4 worm cellular contexts compared by ENCODE assay signal in genomic region chrX:2287977-2288387, ce11.
TF ChIP-seq lines count a peak whose summit lies in the region.

No protein-coding gene starts in this region.

TF ChIP-seq in whole organism, L2 larva, 48 proteins besides CTCF, POLR2A, EP300 and RAD21:
- TF ChIP-seq blmp-1 (tag; optimal IDR thresholded peaks at IDR 0.05; lab: Kevin White, UChicago; ENCODE audit: insufficient read depth) (no peak), lin-13 (GFP tag; optimal IDR thresholded peaks at IDR 0.05; lab: Kevin White, UChicago) (no peak), egl-27 (tag; optimal IDR thresholded peaks at IDR 0.05; lab: Kevin White, UChicago) (no peak), lsy-2 (tag; optimal IDR thresholded peaks at IDR 0.05; lab: Kevin White, UChicago) (peak in 1 of 2 experiments; percentile 21), F13H6.1 (tag; optimal IDR thresholded peaks at IDR 0.05; lab: Kevin White, UChicago) (peak; percentile 50), fos-1 (tag; optimal IDR thresholded peaks at IDR 0.05; lab: Kevin White, UChicago) (peak; percentile 74), nhr-129 (tag; optimal IDR thresholded peaks at IDR 0.05; lab: Kevin White, UChicago) (peak; percentile 61), unc-55 (GFP tag; optimal IDR thresholded peaks at IDR 0.05; lab: Kevin White, UChicago) (no peak), sem-4 (tag; optimal IDR thresholded peaks at IDR 0.05; lab: Kevin White, UChicago) (peak; percentile 7), gmeb-1 (tag; optimal IDR thresholded peaks at IDR 0.05; lab: Kevin White, UChicago) (peak; percentile 1), nhr-10 (tag; optimal IDR thresholded peaks at IDR 0.05; lab: Kevin White, UChicago) (no peak), snpc-4 (tag; optimal IDR thresholded peaks at IDR 0.05; lab: Kevin White, UChicago) (no peak), ceh-16 (tag; optimal IDR thresholded peaks at IDR 0.05; lab: Kevin White, UChicago) (peak; percentile 5), nhr-25 (tag; optimal IDR thresholded peaks at IDR 0.05; lab: Kevin White, UChicago) (peak; percentile 7), unc-39 (tag; optimal IDR thresholded peaks at IDR 0.05; lab: Kevin White, UChicago) (no peak), sma-3 (GFP tag; optimal IDR thresholded peaks at IDR 0.05; lab: Kevin White, UChicago) (no peak), ztf-1 (GFP tag; conservative IDR thresholded peaks at IDR 0.05; lab: Robert Waterston, UW) (no peak)
TF ChIP-seq in whole organism, L2 larva: peak in this region for 8.

TF ChIP-seq in whole organism, L4 larva, 104 proteins besides CTCF, POLR2A, EP300 and RAD21 (continues in another document):
- TF ChIP-seq ZK337.2 (GFP tag; IDR thresholded peaks at IDR 0.05; lab: Robert Waterston, UW) (0 out of 2 replicates have a peak, but pooled peaks have one; percentile 25), pqm-1 (tag; optimal IDR thresholded peaks at IDR 0.05; lab: Kevin White, UChicago) (peak; percentile 54), spr-3 (GFP tag; optimal IDR thresholded peaks at IDR 0.05; lab: Kevin White, UChicago) (no peak), cey-2 (tag; optimal IDR thresholded peaks at IDR 0.05; lab: Kevin White, UChicago; ENCODE audit: borderline replicate concordance, insufficient read depth) (no peak), nhr-77 (tag; optimal IDR thresholded peaks at IDR 0.05; lab: Kevin White, UChicago) (peak; percentile 31), Y48G9A.11 (GFP tag; IDR thresholded peaks at IDR 0.05; lab: Robert Waterston, UW) (no peak), unc-62 (GFP tag; optimal IDR thresholded peaks at IDR 0.05 in 1 of 2; lab: Kevin White, UChicago) (peak in 1 of 2 experiments; percentile 88), unc-62 (tag; optimal IDR thresholded peaks at IDR 0.05; lab: Kevin White, UChicago) (no peak), php-3 (GFP tag; IDR thresholded peaks at IDR 0.05; lab: Robert Waterston, UW) (peak; percentile 41; the same call in 1 of the 2 replicates), mep-1 (tag; optimal IDR thresholded peaks at IDR 0.05; lab: Kevin White, UChicago) (peak; percentile 41), nhr-25 (tag; optimal IDR thresholded peaks at IDR 0.05; lab: Kevin White, UChicago; ENCODE audit: borderline replicate concordance, insufficient read depth) (peak; percentile 2), hlh-30 (tag; optimal IDR thresholded peaks at IDR 0.05; lab: Kevin White, UChicago; ENCODE audit: insufficient read depth) (peak; percentile 54), ztf-11 (tag; optimal IDR thresholded peaks at IDR 0.05; lab: Kevin White, UChicago) (no peak), nhr-6 (tag; optimal IDR thresholded peaks at IDR 0.05; lab: Kevin White, UChicago) (peak; percentile 25), dmd-9 (GFP tag; IDR thresholded peaks at IDR 0.05; lab: Robert Waterston, UW) (0 out of 2 replicates have a peak, but pooled peaks have one; percentile 25), mdl-1 (tag; optimal IDR thresholded peaks at IDR 0.05; lab: Kevin White, UChicago) (peak in 1 of 2 experiments; percentile 1), hlh-11 (tag; optimal IDR thresholded peaks at IDR 0.05; lab: Kevin White, UChicago) (peak; percentile 83), nhr-11 (tag; optimal IDR thresholded peaks at IDR 0.05; lab: Kevin White, UChicago) (peak; percentile 31), dmd-8 (GFP tag; IDR thresholded peaks at IDR 0.05; lab: Robert Waterston, UW) (no peak), mxl-3 (GFP tag; optimal IDR thresholded peaks at IDR 0.05; lab: Kevin White, UChicago) (peak; percentile 67), hif-1 (tag; optimal IDR thresholded peaks at IDR 0.05; lab: Kevin White, UChicago) (peak in 1 of 2 experiments; percentile 53), aly-2 (tag; optimal IDR thresholded peaks at IDR 0.05; lab: Kevin White, UChicago) (no peak), mes-2 (tag; optimal IDR thresholded peaks at IDR 0.05; lab: Kevin White, UChicago; ENCODE audit: poor library complexity, severe bottlenecking) (peak; percentile 50)

TF ChIP-seq in whole organism, late embryonic, 69 proteins besides CTCF, POLR2A, EP300 and RAD21 (continues in another document):
- no peak for TF ChIP-seq pag-3 (tag; optimal IDR thresholded peaks at IDR 0.05; lab: Kevin White, UChicago; ENCODE audit: borderline replicate concordance)
- no peak for TF ChIP-seq K02D7.2 (tag; optimal IDR thresholded peaks at IDR 0.05; lab: Kevin White, UChicago)
- no peak for TF ChIP-seq Y22D7AL.16 (tag; optimal IDR thresholded peaks at IDR 0.05; lab: Kevin White, UChicago)
- TF ChIP-seq tbx-7 (tag; optimal IDR thresholded peaks at IDR 0.05; lab: Kevin White, UChicago), result no peak
- no peak for TF ChIP-seq nhr-232 (tag; optimal IDR thresholded peaks at IDR 0.05; lab: Kevin White, UChicago)
- no peak for TF ChIP-seq hlh-30 (tag; optimal IDR thresholded peaks at IDR 0.05; lab: Kevin White, UChicago; ENCODE audit: insufficient read depth)
- peak; percentile 58 for TF ChIP-seq ceh-31 (tag; optimal IDR thresholded peaks at IDR 0.05; lab: Kevin White, UChicago)
- no peak for TF ChIP-seq ceh-19 (GFP tag; optimal IDR thresholded peaks at IDR 0.05; lab: Kevin White, UChicago)
- no peak for TF ChIP-seq ceh-48 (tag; optimal IDR thresholded peaks at IDR 0.05; lab: Kevin White, UChicago)
- TF ChIP-seq gmeb-2 (tag; optimal IDR thresholded peaks at IDR 0.05; lab: Kevin White, UChicago), result no peak
- no peak for TF ChIP-seq eyg-1 (tag; optimal IDR thresholded peaks at IDR 0.05; lab: Kevin White, UChicago)
- peak; percentile 59 for TF ChIP-seq sdc-2 (tag; optimal IDR thresholded peaks at IDR 0.05; lab: Kevin White, UChicago)
- no peak for TF ChIP-seq ama-1 (optimal IDR thresholded peaks at IDR 0.05; lab: Kevin White, UChicago)
- TF ChIP-seq hlh-6 (tag; optimal IDR thresholded peaks at IDR 0.05; lab: Kevin White, UChicago), result peak; percentile 23
- peak; percentile 18 for TF ChIP-seq ref-2 (tag; optimal IDR thresholded peaks at IDR 0.05; lab: Kevin White, UChicago)
- TF ChIP-seq dmd-4 (tag; optimal IDR thresholded peaks at IDR 0.05; lab: Kevin White, UChicago; ENCODE audit: borderline replicate concordance), result no peak
- TF ChIP-seq syd-9 (tag; optimal IDR thresholded peaks at IDR 0.05; lab: Kevin White, UChicago), result no peak
- TF ChIP-seq elt-2 (tag; optimal IDR thresholded peaks at IDR 0.05; lab: Kevin White, UChicago), result peak; percentile 57
- peak; percentile 35 for TF ChIP-seq ceh-18 (tag; optimal IDR thresholded peaks at IDR 0.05; lab: Kevin White, UChicago)
- TF ChIP-seq unc-55 (GFP tag; optimal IDR thresholded peaks at IDR 0.05; lab: Kevin White, UChicago), result peak; percentile 73
- no peak for TF ChIP-seq zip-5 (tag; optimal IDR thresholded peaks at IDR 0.05; lab: Kevin White, UChicago)
- TF ChIP-seq hlh-8 (tag; optimal IDR thresholded peaks at IDR 0.05; lab: Kevin White, UChicago), result peak; percentile 41
- TF ChIP-seq rnt-1 (tag; optimal IDR thresholded peaks at IDR 0.05; lab: Kevin White, UChicago), result peak; percentile 13
- TF ChIP-seq che-1 (tag; optimal IDR thresholded peaks at IDR 0.05; lab: Kevin White, UChicago), result no peak
- TF ChIP-seq ceh-14 (tag; optimal IDR thresholded peaks at IDR 0.05; lab: Kevin White, UChicago), result no peak
- no peak for TF ChIP-seq pqm-1 (tag; optimal IDR thresholded peaks at IDR 0.05; lab: Kevin White, UChicago)
- TF ChIP-seq elt-4 (tag; optimal IDR thresholded peaks at IDR 0.05; lab: Kevin White, UChicago), result no peak
- TF ChIP-seq dve-1 (tag; optimal IDR thresholded peaks at IDR 0.05; lab: Kevin White, UChicago), result peak; percentile 20

TF ChIP-seq in whole organism, mixed stage, embryonic, 35 proteins besides CTCF, POLR2A, EP300 and RAD21 (continues in another document):
- TF ChIP-seq unc-120 (tag; optimal IDR thresholded peaks at IDR 0.05; lab: Kevin White, UChicago; ENCODE audit: poor library complexity, severe bottlenecking) (peak; percentile 40), zip-8 (tag; optimal IDR thresholded peaks at IDR 0.05; lab: Kevin White, UChicago) (no peak), M03D4.4 (tag; optimal IDR thresholded peaks at IDR 0.05; lab: Kevin White, UChicago) (peak; percentile 35), ceh-39 (tag; optimal IDR thresholded peaks at IDR 0.05; lab: Kevin White, UChicago) (no peak), drap-1 (GFP tag; optimal IDR thresholded peaks at IDR 0.05; lab: Kevin White, UChicago) (peak; percentile 16), ztf-11 (tag; optimal IDR thresholded peaks at IDR 0.05; lab: Kevin White, UChicago) (no peak), sem-2 (GFP tag; optimal IDR thresholded peaks at IDR 0.05; lab: Kevin White, UChicago) (no peak), ces-1 (GFP tag; optimal IDR thresholded peaks at IDR 0.05; lab: Kevin White, UChicago) (no peak), snpc-4 (tag; optimal IDR thresholded peaks at IDR 0.05; lab: Kevin White, UChicago) (no peak), blmp-1 (tag; optimal IDR thresholded peaks at IDR 0.05; lab: Kevin White, UChicago) (no peak), cnd-1 (tag; optimal IDR thresholded peaks at IDR 0.05; lab: Kevin White, UChicago) (peak; percentile 45), ceh-43 (GFP tag; optimal IDR thresholded peaks at IDR 0.05; lab: Kevin White, UChicago) (no peak), flh-1 (GFP tag; optimal IDR thresholded peaks at IDR 0.05; lab: Kevin White, UChicago) (no peak), nhr-2 (tag; optimal IDR thresholded peaks at IDR 0.05; lab: Kevin White, UChicago) (peak; percentile 67), ceh-83 (GFP tag; optimal IDR thresholded peaks at IDR 0.05; lab: Kevin White, UChicago) (peak; percentile 77), hlh-1 (tag; optimal IDR thresholded peaks at IDR 0.05; lab: Kevin White, UChicago) (peak; percentile 98), elt-1 (tag; optimal IDR thresholded peaks at IDR 0.05; lab: Kevin White, UChicago; ENCODE audit: borderline replicate concordance, insufficient read depth) (no peak), nhr-12 (tag; optimal IDR thresholded peaks at IDR 0.05; lab: Kevin White, UChicago) (no peak), sptf-1 (tag; optimal IDR thresholded peaks at IDR 0.05; lab: Kevin White, UChicago) (no peak), mls-2 (tag; optimal IDR thresholded peaks at IDR 0.05; lab: Kevin White, UChicago) (peak; percentile 50), pha-4 (tag; optimal IDR thresholded peaks at IDR 0.05; lab: Kevin White, UChicago) (peak; percentile 37), elt-3 (tag; optimal IDR thresholded peaks at IDR 0.05; lab: Kevin White, UChicago) (no peak), lin-13 (tag; optimal IDR thresholded peaks at IDR 0.05; lab: Kevin White, UChicago) (no peak), tbx-8 (GFP tag; optimal IDR thresholded peaks at IDR 0.05; lab: Kevin White, UChicago) (no peak), nhr-237 (tag; optimal IDR thresholded peaks at IDR 0.05; lab: Kevin White, UChicago) (no peak), unc-62 (GFP tag; optimal IDR thresholded peaks at IDR 0.05; lab: Kevin White, UChicago) (peak; percentile 76), lsy-2 (tag; optimal IDR thresholded peaks at IDR 0.05; lab: Kevin White, UChicago) (no peak), mab-5 (tag; optimal IDR thresholded peaks at IDR 0.05; lab: Kevin White, UChicago) (no peak), ham-2 (GFP tag; optimal IDR thresholded peaks at IDR 0.05; lab: Kevin White, UChicago) (peak; percentile 51), lin-32 (GFP tag; optimal IDR thresholded peaks at IDR 0.05; lab: Kevin White, UChicago) (no peak), mep-1 (tag; optimal IDR thresholded peaks at IDR 0.05; lab: Kevin White, UChicago) (peak; percentile 21), nhr-76 (tag; optimal IDR thresholded peaks at IDR 0.05; lab: Kevin White, UChicago) (no peak)
